Worm (Caenorhabditis elegans) whole organism, young adult: ENCODE results near the gene nlp-52.

ENCODE experiments used
- B0019.2 ChIP-seq: fragments of 200-800 bp; sonication (Bioruptor generic); conservative IDR thresholded peaks from 2 replicates; pipeline ENCODE4 v1.3.6; 2022; ENCODE audit warnings: missing genetic modification reagents, missing genetic modification characterization, missing compliant biosample characterization
- B0035.1 ChIP-seq: sonication (generic microtip); optimal IDR thresholded peaks from 2 replicates; lab custom pipeline; 2016; ENCODE audit warnings: missing genetic modification characterization, mild to moderate bottlenecking, missing compliant biosample characterization, missing genotype, missing genetic modification reagents
- C06A6.2 ChIP-seq: fragments of 200-800 bp; sonication (Bioruptor generic); conservative IDR thresholded peaks from 2 replicates; pipeline ENCODE4 v1.3.6; 2022; ENCODE audit warnings: missing genetic modification characterization, missing compliant biosample characterization
- D2030.7 ChIP-seq: fragments of 200-800 bp; sonication (Bioruptor generic); IDR thresholded peaks from 2 replicates; pipeline ENCODE4 v1.3.6; 2022; ENCODE audit warnings: missing genetic modification reagents, missing genetic modification characterization, missing compliant biosample characterization
- F23B12.7 ChIP-seq: sonication (generic microtip); optimal IDR thresholded peaks from 2 replicates; lab custom pipeline; 2017; ENCODE audit warnings: missing genetic modification characterization, mild to moderate bottlenecking, missing compliant biosample characterization, antibody characterized with exemption, moderate library complexity; ENCODE audit not compliant: insufficient read depth
- F33H1.4 ChIP-seq: fragments of 200-800 bp; sonication (Bioruptor generic); IDR thresholded peaks from 2 replicates; pipeline ENCODE4 v1.3.6; 2022; ENCODE audit warnings: missing genetic modification reagents, missing genetic modification characterization, missing compliant biosample characterization
- F39B2.1 ChIP-seq: fragments of 200-800 bp; sonication (Bioruptor generic); IDR thresholded peaks from 2 replicates; pipeline ENCODE4 v1.3.6; 2022; ENCODE audit warnings: missing genetic modification reagents, missing genetic modification characterization, missing compliant biosample characterization
- F49E8.2 ChIP-seq: sonication (generic microtip); optimal IDR thresholded peaks from 3 replicates; lab custom pipeline; 2017; ENCODE audit warnings: missing genetic modification characterization, mild to moderate bottlenecking, missing compliant biosample characterization, antibody characterized with exemption, moderate library complexity; ENCODE audit not compliant: insufficient read depth
- K12H6.12 ChIP-seq: fragments of 200-800 bp; sonication (Bioruptor generic); optimal IDR thresholded peaks from 2 replicates; lab custom pipeline; 2018; ENCODE audit warnings: mild to moderate bottlenecking, missing genetic modification characterization, missing compliant biosample characterization
- T26A5.8 ChIP-seq: sonication (generic microtip); optimal IDR thresholded peaks from 2 replicates; lab custom pipeline; 2016; ENCODE audit warnings: missing genetic modification characterization, missing compliant biosample characterization
- akir-1 ChIP-seq: fragments of 200-800 bp; sonication (Bioruptor generic); optimal IDR thresholded peaks from 2 replicates; lab custom pipeline; 2018; ENCODE audit warnings: mild to moderate bottlenecking, missing genetic modification characterization, moderate library complexity, missing compliant biosample characterization
- aptf-3 ChIP-seq: fragments of 200-800 bp; sonication (Bioruptor generic); IDR thresholded peaks from 2 replicates; pipeline ENCODE4 v1.3.6; 2022; ENCODE audit warnings: missing genetic modification characterization, missing compliant biosample characterization
- bed-1 ChIP-seq: fragments of 200-800 bp; sonication (Bioruptor generic); IDR thresholded peaks from 2 replicates; pipeline ENCODE4 v1.3.6; 2022; ENCODE audit warnings: missing genetic modification reagents, missing genetic modification characterization, missing compliant biosample characterization
- ceh-40 ChIP-seq: fragments of 200-800 bp; sonication (Bioruptor generic); IDR thresholded peaks from 2 replicates; pipeline ENCODE4 v1.3.6; 2022; ENCODE audit warnings: missing genetic modification characterization, missing compliant biosample characterization
- dox-1 ChIP-seq: fragments of 200-800 bp; sonication (Bioruptor generic); IDR thresholded peaks from 2 replicates; pipeline ENCODE4 v1.3.6; 2022; ENCODE audit warnings: missing genetic modification reagents, missing genetic modification characterization, missing compliant biosample characterization
- dpff-1 ChIP-seq: sonication (generic microtip); optimal IDR thresholded peaks from 2 replicates; lab custom pipeline; 2017; ENCODE audit warnings: mild to moderate bottlenecking, missing genetic modification characterization, missing compliant biosample characterization
- egrh-3 ChIP-seq: fragments of 200-800 bp; sonication (Bioruptor generic); IDR thresholded peaks from 2 replicates; pipeline ENCODE4 v1.3.6; 2022; ENCODE audit warnings: missing genetic modification reagents, missing genetic modification characterization, missing compliant biosample characterization
- ekl-4 ChIP-seq: fragments of 200-800 bp; sonication (Bioruptor generic); IDR thresholded peaks from 2 replicates; pipeline ENCODE4 v1.3.6; 2022; ENCODE audit warnings: missing genetic modification reagents, missing genetic modification characterization, missing compliant biosample characterization
- fkh-3 ChIP-seq: sonication (generic microtip); optimal IDR thresholded peaks from 2 replicates; lab custom pipeline; 2016; ENCODE audit warnings: mild to moderate bottlenecking, missing genetic modification characterization, missing compliant biosample characterization
- hmg-1.2 ChIP-seq: fragments of 200-800 bp; sonication (Bioruptor generic); IDR thresholded peaks from 2 replicates; pipeline ENCODE4 v1.3.6; 2022; ENCODE audit warnings: missing genetic modification reagents, missing genetic modification characterization, missing compliant biosample characterization
- hmg-20 ChIP-seq: fragments of 200-800 bp; sonication (Bioruptor generic); IDR thresholded peaks from 2 replicates; pipeline ENCODE4 v1.3.6; 2022; ENCODE audit warnings: missing genetic modification reagents, missing genetic modification characterization, missing compliant biosample characterization
- madf-10 ChIP-seq: sonication (generic microtip); optimal IDR thresholded peaks from 2 replicates; lab custom pipeline; 2016; ENCODE audit warnings: mild to moderate bottlenecking, missing genetic modification characterization, missing compliant biosample characterization
- madf-3 ChIP-seq: fragments of 200-800 bp; sonication (Bioruptor generic); IDR thresholded peaks from 2 replicates; pipeline ENCODE4 v1.3.6; 2022; ENCODE audit warnings: missing genetic modification reagents, missing genetic modification characterization, missing compliant biosample characterization
- madf-6 ChIP-seq: fragments of 200-800 bp; sonication (Bioruptor generic); IDR thresholded peaks from 2 replicates; pipeline ENCODE4 v1.3.6; 2022; ENCODE audit warnings: missing genetic modification reagents, missing genetic modification characterization, missing compliant biosample characterization
- mcd-1 ChIP-seq: fragments of 200-800 bp; sonication (Bioruptor generic); IDR thresholded peaks from 2 replicates; pipeline ENCODE4 v1.3.6; 2022; ENCODE audit warnings: missing genetic modification reagents, missing genetic modification characterization, missing compliant biosample characterization
- nhr-27 ChIP-seq: fragments of 200-800 bp; sonication (Bioruptor generic); optimal IDR thresholded peaks from 2 replicates; lab custom pipeline; 2018; ENCODE audit warnings: mild to moderate bottlenecking, missing genetic modification characterization, moderate library complexity, missing compliant biosample characterization
- pbrm-1 ChIP-seq: fragments of 200-800 bp; sonication (Bioruptor generic); IDR thresholded peaks from 2 replicates; pipeline ENCODE4 v1.3.6; 2022; ENCODE audit warnings: missing genetic modification reagents, missing genetic modification characterization, missing compliant biosample characterization
- pha-4 ChIP-seq: fragments of 150-350 bp; sonication (generic microtip); optimal IDR thresholded peaks from 2 replicates; lab custom pipeline; 2014; ENCODE audit warnings: missing biosample characterization, missing genetic modification reagents, missing genetic modification characterization
- snpc-3.4 ChIP-seq: sonication (generic microtip); optimal IDR thresholded peaks from 2 replicates; lab custom pipeline; 2017; ENCODE audit warnings: missing genetic modification characterization, mild to moderate bottlenecking, missing compliant biosample characterization, antibody characterized with exemption, moderate library complexity, missing genotype, missing genetic modification reagents
- tbp1 ChIP-seq: fragments of 200-800 bp; sonication (Bioruptor generic); optimal IDR thresholded peaks from 2 replicates; lab custom pipeline; 2018; ENCODE audit warnings: mild to moderate bottlenecking, missing genetic modification characterization, missing compliant biosample characterization
- ztf-3 ChIP-seq: fragments of 200-800 bp; sonication (Bioruptor generic); optimal IDR thresholded peaks from 2 replicates; lab custom pipeline; 2018; ENCODE audit warnings: mild to moderate bottlenecking, missing genetic modification characterization, missing compliant biosample characterization
- ztf-6 ChIP-seq: fragments of 200-800 bp; sonication (Bioruptor generic); IDR thresholded peaks from 2 replicates; pipeline ENCODE4 v1.3.6; 2022; ENCODE audit warnings: missing genetic modification reagents, missing genetic modification characterization, missing compliant biosample characterization

nlp-52 gene

DNA sequence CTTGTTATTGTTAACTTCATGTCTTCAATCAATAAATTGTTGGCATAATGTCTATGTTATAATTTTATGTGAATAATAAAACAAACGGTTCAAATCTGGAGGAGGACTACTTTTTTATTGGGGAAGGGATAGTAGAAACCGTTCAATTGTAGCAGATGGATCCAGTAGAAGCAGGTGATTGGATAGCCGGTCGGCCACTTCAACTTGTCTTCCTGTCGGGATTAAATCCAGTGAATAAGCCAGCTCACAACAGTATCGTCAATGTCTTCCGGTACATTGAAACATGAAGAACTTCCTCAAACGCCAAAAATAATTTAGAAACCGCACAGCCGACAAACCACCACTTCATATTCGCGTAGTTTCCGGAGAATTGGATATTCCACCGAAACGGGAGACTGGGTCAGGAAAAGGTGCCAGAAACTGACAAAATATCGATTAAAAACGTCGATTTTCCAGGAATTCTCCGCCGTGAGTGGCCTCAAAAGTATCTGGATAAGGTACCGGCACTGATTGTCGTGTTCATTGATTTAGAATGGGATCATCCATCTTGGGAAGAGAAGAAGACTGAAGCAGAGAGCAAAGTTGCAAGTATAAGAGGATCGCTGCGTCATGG, 33.5 kb downstream of the nlp-52 start, which contains the start of gene trpp-11 (continued):
- TF ChIP-seq ekl-4 (GFP tag; lab: Robert Waterston, UW) (peak; percentile 50; the same call in 1 of the 2 replicates), madf-6 (GFP tag; lab: Robert Waterston, UW) (peak; percentile 56), aptf-3 (GFP tag; lab: Robert Waterston, UW) (no peak), madf-3 (GFP tag; lab: Robert Waterston, UW) (0 out of 2 replicates have a peak, but pooled peaks have one; percentile 61), ztf-6 (GFP tag; lab: Robert Waterston, UW) (no peak), K12H6.12 (tag; lab: Kevin White, UChicago) (no peak), T26A5.8 (tag; lab: Kevin White, UChicago) (no peak), F49E8.2 (tag; lab: Kevin White, UChicago) (no peak), hmg-1.2 (GFP tag; lab: Robert Waterston, UW) (peak; percentile 8; the same call in 1 of the 2 replicates), akir-1 (GFP tag; lab: Kevin White, UChicago) (no peak), F33H1.4 (GFP tag; lab: Robert Waterston, UW) (peak; percentile 28; the same call in 1 of the 2 replicates), hmg-20 (GFP tag; lab: Robert Waterston, UW) (0 out of 2 replicates have a peak, but pooled peaks have one; percentile 24), mcd-1 (GFP tag; lab: Robert Waterston, UW) (peak; percentile 33), F39B2.1 (GFP tag; lab: Robert Waterston, UW) (0 out of 2 replicates have a peak, but pooled peaks have one; percentile 13), tbp1 (GFP tag; lab: Kevin White, UChicago) (peak; percentile 28), D2030.7 (GFP tag; lab: Robert Waterston, UW) (peak; percentile 14; the same call in 1 of the 2 replicates), dox-1 (GFP tag; lab: Robert Waterston, UW) (peak; percentile 21; the same call in 1 of the 2 replicates)

DNA sequence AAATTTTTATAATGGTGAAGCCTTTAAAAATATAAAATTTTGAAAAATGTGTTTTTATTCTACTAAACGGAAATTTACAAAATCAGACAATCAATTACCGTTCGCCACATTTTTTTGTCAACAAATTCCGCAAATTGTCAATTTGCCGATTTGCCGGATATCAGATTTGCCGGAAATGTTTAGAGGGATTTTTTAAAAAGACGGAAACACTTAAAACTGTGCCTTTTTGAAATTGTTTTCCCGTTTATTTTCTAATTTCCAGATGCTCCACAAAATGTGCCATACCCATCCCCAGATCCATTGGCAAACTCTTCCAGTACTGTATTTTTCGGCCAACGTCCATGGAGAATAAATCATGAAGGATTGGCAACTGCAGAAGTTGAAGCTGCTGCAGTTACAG, 35.9 kb downstream of the nlp-52 start:
- no peak for TF ChIP-seq dpff-1 (tag; lab: Kevin White, UChicago)
- no peak for TF ChIP-seq madf-10 (tag; lab: Kevin White, UChicago)
- no peak for TF ChIP-seq pbrm-1 (GFP tag; lab: Robert Waterston, UW)
- no peak for TF ChIP-seq fkh-3 (tag; lab: Kevin White, UChicago)
- TF ChIP-seq madf-6 (GFP tag; lab: Robert Waterston, UW), result no peak

DNA sequence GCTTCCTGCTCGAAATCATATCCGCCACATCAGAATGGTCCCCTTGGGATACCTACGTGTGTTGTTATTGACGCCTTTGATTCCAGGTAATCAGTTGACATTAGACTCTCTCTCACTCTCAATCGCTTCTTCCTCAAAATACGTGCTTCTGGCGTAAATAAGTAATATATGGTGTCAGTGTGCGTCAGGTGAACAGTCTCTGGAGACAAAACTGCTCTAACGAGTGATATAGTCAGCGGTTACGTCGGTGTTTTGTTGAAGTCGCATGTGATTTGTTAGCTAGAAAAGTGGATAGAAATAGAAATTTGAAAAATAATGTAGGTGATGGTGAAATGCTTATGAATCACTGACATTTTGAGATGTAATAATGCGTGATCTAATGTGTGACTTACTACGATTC, 40.5 kb downstream of the nlp-52 start:
- TF ChIP-seq B0019.2 (GFP tag; lab: Robert Waterston, UW) (no peak), hmg-20 (GFP tag; lab: Robert Waterston, UW) (no peak), F23B12.7 (no peak), B0035.1 (no peak), F39B2.1 (GFP tag; lab: Robert Waterston, UW) (no peak)

DNA sequence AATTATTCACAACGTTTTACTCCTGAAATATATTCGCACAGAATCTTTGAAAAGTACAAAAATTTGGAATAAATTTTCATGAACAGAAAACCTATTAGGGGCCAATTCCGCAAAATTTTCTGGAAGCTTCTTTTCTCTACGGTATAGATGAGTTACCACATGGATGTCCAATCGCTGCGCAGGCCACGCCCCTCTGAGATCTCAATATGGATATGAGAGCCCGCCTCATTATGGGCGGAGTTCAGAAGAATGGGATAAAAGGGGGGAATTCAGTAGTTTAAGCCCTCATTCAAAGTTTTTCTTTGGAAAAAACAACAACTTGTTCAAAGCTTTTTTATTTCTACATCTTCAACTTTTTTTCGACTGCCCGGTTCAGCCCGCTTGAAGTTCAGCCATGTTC, 50.0 kb downstream of the nlp-52 start, which contains the start of gene daf-7:
daf-7 (plus strand) TSS at position 301 of the 400 bp plus-strand sequence.
- TF ChIP-seq bed-1 (GFP tag; lab: Robert Waterston, UW) (no peak), snpc-3.4 (tag; lab: Kevin White, UChicago) (no peak), ceh-40 (GFP tag; lab: Robert Waterston, UW) (no peak), nhr-27 (no peak), egrh-3 (no peak), pha-4 (tag; lab: Kevin White, UChicago) (no peak), ztf-6 (GFP tag; lab: Robert Waterston, UW) (no peak), C06A6.2 (GFP tag; lab: Robert Waterston, UW) (no peak), F23B12.7 (no peak), aptf-3 (GFP tag; lab: Robert Waterston, UW) (no peak), fkh-3 (tag; lab: Kevin White, UChicago) (no peak), ztf-3 (GFP tag; lab: Kevin White, UChicago) (no peak)
